Fruit fly (Drosophila melanogaster): ENCODE results near the gene CG13607.

CG13607 gene

dm6 chr3R:24141013-24141592, 25.0 kb upstream of the CG13607 start, which contains the start of gene Kal1 (continued):
- peak; percentile 95 for TF ChIP-seq CG11695 (GFP tag; IDR thresholded peaks at IDR 0.05)
- TF ChIP-seq onecut (GFP tag; IDR thresholded peaks at IDR 0.05) = peak; percentile 87
- no peak for TF ChIP-seq yki (optimal IDR thresholded peaks at IDR 0.05)
- TF ChIP-seq ab (GFP tag; optimal IDR thresholded peaks at IDR 0.05) = no peak
- peak in 1 of 2 experiments; percentile 82 for TF ChIP-seq Hr78 (GFP tag; optimal IDR thresholded peaks at IDR 0.05)
- TF ChIP-seq Stat92E (GFP tag; optimal IDR thresholded peaks at IDR 0.05) = peak in 1 of 3 experiments; percentile 90
- TF ChIP-seq CG6854 (GFP tag; optimal IDR thresholded peaks at IDR 0.05) = peak; percentile 86
- TF ChIP-seq CG18262 (tag; optimal IDR thresholded peaks at IDR 0.05) = peak; percentile 96
- TF ChIP-seq CG1233 (GFP tag; optimal IDR thresholded peaks at IDR 0.05) = peak; percentile 83
- TF ChIP-seq kah (GFP tag; optimal IDR thresholded peaks at IDR 0.05) = peak; percentile 90
- TF ChIP-seq CG33213 (GFP tag; optimal IDR thresholded peaks at IDR 0.05) = peak; percentile 2
- peak; percentile 89 for TF ChIP-seq CG6272 (GFP tag; IDR thresholded peaks at IDR 0.05)
- TF ChIP-seq tap (tag; optimal IDR thresholded peaks at IDR 0.05) = peak; percentile 96
- TF ChIP-seq Drgx (GFP tag; IDR thresholded peaks at IDR 0.05) = peak; percentile 99
- peak; percentile 88 for TF ChIP-seq twi (tag; optimal IDR thresholded peaks at IDR 0.05)
- peak; percentile 44; the same call in 1 of the 2 replicates for TF ChIP-seq CG17612 (GFP tag; IDR thresholded peaks at IDR 0.05)
- TF ChIP-seq Xbp1 (GFP tag; optimal IDR thresholded peaks at IDR 0.05) = peak; percentile 86
- no peak for TF ChIP-seq pb (GFP tag; optimal IDR thresholded peaks at IDR 0.05)
- no peak for TF ChIP-seq pzg (GFP tag; optimal IDR thresholded peaks at IDR 0.05)
- peak; percentile 89 for TF ChIP-seq CG1024 (GFP tag; IDR thresholded peaks at IDR 0.05)
- no peak for TF ChIP-seq pan (optimal IDR thresholded peaks at IDR 0.05)
- TF ChIP-seq pan (GFP tag; optimal IDR thresholded peaks at IDR 0.05 in 1 of 2, IDR thresholded peaks at IDR 0.05 in 1 of 2) = peak in 1 of 2 experiments; percentile 94
- TF ChIP-seq CG42726 (GFP tag; IDR thresholded peaks at IDR 0.05; ENCODE audit: partially characterized antibody) = no peak
- TF ChIP-seq Deaf1 (tag; optimal IDR thresholded peaks at IDR 0.05) = peak; percentile 71
- peak in 1 of 2 experiments; percentile 52 for TF ChIP-seq crp (GFP tag; optimal IDR thresholded peaks at IDR 0.05)
- no peak for TF ChIP-seq B-H2 (GFP tag; optimal IDR thresholded peaks at IDR 0.05)
- TF ChIP-seq ato (GFP tag; IDR thresholded peaks at IDR 0.05; ENCODE audit: partially characterized antibody) = no peak
- peak; percentile 94 for TF ChIP-seq CG2202 (tag; optimal IDR thresholded peaks at IDR 0.05)
- TF ChIP-seq sna (GFP tag; IDR thresholded peaks at IDR 0.05; ENCODE audit: partially characterized antibody) = peak; percentile 59; the same call in 1 of the 2 replicates
- TF ChIP-seq CG11723 (GFP tag; optimal IDR thresholded peaks at IDR 0.05) = peak; percentile 91
- peak; percentile 95 for TF ChIP-seq chm (GFP tag; IDR thresholded peaks at IDR 0.05)
- TF ChIP-seq Ssrp (tag; optimal IDR thresholded peaks at IDR 0.05) = peak; percentile 92
- TF ChIP-seq zen2 (GFP tag; IDR thresholded peaks at IDR 0.05; ENCODE audit: partially characterized antibody) = no peak
- no peak for TF ChIP-seq CG16813 (GFP tag; IDR thresholded peaks at IDR 0.05; ENCODE audit: partially characterized antibody)
- TF ChIP-seq CG12391 (tag; optimal IDR thresholded peaks at IDR 0.05) = peak; percentile 94
- peak; percentile 27 for TF ChIP-seq CG7271 (tag; optimal IDR thresholded peaks at IDR 0.05)
- peak; percentile 86 for TF ChIP-seq Hmr (GFP tag; optimal IDR thresholded peaks at IDR 0.05)
- TF ChIP-seq CG10543 (GFP tag; optimal IDR thresholded peaks at IDR 0.05) = peak; percentile 66
- peak; percentile 90 for TF ChIP-seq org-1 (GFP tag; optimal IDR thresholded peaks at IDR 0.05)
- peak; percentile 96 for TF ChIP-seq oc (tag; optimal IDR thresholded peaks at IDR 0.05)
- TF ChIP-seq lola (GFP tag; optimal IDR thresholded peaks at IDR 0.05) = peak in 1 of 3 experiments; percentile 90
- TF ChIP-seq Oaz (GFP tag; IDR thresholded peaks at IDR 0.05) = peak; percentile 84
- TF ChIP-seq Sry-δ (GFP tag; optimal IDR thresholded peaks at IDR 0.05) = no peak
- peak; percentile 91 for TF ChIP-seq Six4 (GFP tag; optimal IDR thresholded peaks at IDR 0.05)
- TF ChIP-seq NC2β (GFP tag; optimal IDR thresholded peaks at IDR 0.05) = no peak
- TF ChIP-seq CG18599 (GFP tag; optimal IDR thresholded peaks at IDR 0.05) = peak; percentile 92
- no peak for TF ChIP-seq Tbp (GFP tag; optimal IDR thresholded peaks at IDR 0.05)
- peak; percentile 98 for TF ChIP-seq vvl (GFP tag; IDR thresholded peaks at IDR 0.05)
- peak; percentile 86 for TF ChIP-seq Vsx1 (GFP tag; optimal IDR thresholded peaks at IDR 0.05)
